Worm (Caenorhabditis elegans): ENCODE data around the gene clh-5.

The clh-5 gene

ce11 chrII:9113759-9114158, 15.4 kb upstream of the clh-5 start:
- TF ChIP-seq nhr-12 (tag; optimal IDR thresholded peaks at IDR 0.05) = no peak
- TF ChIP-seq ztf-11 (tag; optimal IDR thresholded peaks at IDR 0.05) = no peak
- no peak for TF ChIP-seq nhr-237 (tag; optimal IDR thresholded peaks at IDR 0.05)
- no peak for TF ChIP-seq lin-32 (GFP tag; optimal IDR thresholded peaks at IDR 0.05)
- TF ChIP-seq ceh-83 (GFP tag; optimal IDR thresholded peaks at IDR 0.05) = no peak
- no peak for TF ChIP-seq zip-8 (tag; optimal IDR thresholded peaks at IDR 0.05)
- TF ChIP-seq mep-1 (tag; optimal IDR thresholded peaks at IDR 0.05) = no peak
- TF ChIP-seq sptf-1 (tag; optimal IDR thresholded peaks at IDR 0.05) = no peak

- TF ChIP-seq cnd-1 (tag; optimal IDR thresholded peaks at IDR 0.05) = no peak
- peak; percentile 32 for TF ChIP-seq mls-2 (tag; optimal IDR thresholded peaks at IDR 0.05)
- no peak for TF ChIP-seq elt-3 (tag; optimal IDR thresholded peaks at IDR 0.05)
- TF ChIP-seq mep-1 (tag; optimal IDR thresholded peaks at IDR 0.05) = peak; percentile 19
- TF ChIP-seq drap-1 (GFP tag; optimal IDR thresholded peaks at IDR 0.05) = no peak
- no peak for TF ChIP-seq blmp-1 (tag; optimal IDR thresholded peaks at IDR 0.05)
- peak; percentile 76 for TF ChIP-seq ces-1 (GFP tag; optimal IDR thresholded peaks at IDR 0.05)
- TF ChIP-seq lin-32 (GFP tag; optimal IDR thresholded peaks at IDR 0.05) = no peak
- peak; percentile 89 for TF ChIP-seq unc-62 (GFP tag; optimal IDR thresholded peaks at IDR 0.05)
- TF ChIP-seq lin-13 (tag; optimal IDR thresholded peaks at IDR 0.05) = no peak
- TF ChIP-seq lsy-2 (tag; optimal IDR thresholded peaks at IDR 0.05) = peak; percentile 48
- TF ChIP-seq nhr-237 (tag; optimal IDR thresholded peaks at IDR 0.05) = peak; percentile 95
- TF ChIP-seq sem-2 (GFP tag; optimal IDR thresholded peaks at IDR 0.05) = no peak
- TF ChIP-seq nhr-76 (tag; optimal IDR thresholded peaks at IDR 0.05) = no peak
- no peak for TF ChIP-seq nhr-2 (tag; optimal IDR thresholded peaks at IDR 0.05)
- no peak for TF ChIP-seq M03D4.4 (tag; optimal IDR thresholded peaks at IDR 0.05)
- TF ChIP-seq unc-120 (tag; optimal IDR thresholded peaks at IDR 0.05; ENCODE audit: poor library complexity, severe bottlenecking) = peak; percentile 83
- peak; percentile 35 for TF ChIP-seq pha-4 (tag; optimal IDR thresholded peaks at IDR 0.05)
- no peak for TF ChIP-seq ham-2 (GFP tag; optimal IDR thresholded peaks at IDR 0.05)
- no peak for TF ChIP-seq elt-1 (tag; optimal IDR thresholded peaks at IDR 0.05; ENCODE audit: borderline replicate concordance, insufficient read depth)
Observed at ce11 chrII:9112851-9113250, 14.4 kb upstream of the clh-5 start, which contains the start of gene jun-1. Gene jun-1, plus strand, starts transcription at chrII:9113157.

ce11 chrII:9111471-9112016, 13.1 kb upstream of the clh-5 start:
- TF ChIP-seq lin-32 (GFP tag; optimal IDR thresholded peaks at IDR 0.05) (no peak), nhr-28 (tag; optimal IDR thresholded peaks at IDR 0.05) (no peak), bed-3 (GFP tag; optimal IDR thresholded peaks at IDR 0.05) (no peak), flh-1 (GFP tag; optimal IDR thresholded peaks at IDR 0.05) (no peak), ces-1 (GFP tag; optimal IDR thresholded peaks at IDR 0.05) (no peak), lsy-2 (tag; optimal IDR thresholded peaks at IDR 0.05) (no peak), unc-120 (tag; optimal IDR thresholded peaks at IDR 0.05; ENCODE audit: poor library complexity, severe bottlenecking) (no peak), ztf-11 (tag; optimal IDR thresholded peaks at IDR 0.05) (no peak), nhr-12 (tag; optimal IDR thresholded peaks at IDR 0.05) (no peak), unc-62 (GFP tag; optimal IDR thresholded peaks at IDR 0.05) (no peak), sem-2 (GFP tag; optimal IDR thresholded peaks at IDR 0.05) (no peak), pha-4 (tag; optimal IDR thresholded peaks at IDR 0.05) (no peak), mab-5 (tag; optimal IDR thresholded peaks at IDR 0.05) (no peak), ceh-83 (GFP tag; optimal IDR thresholded peaks at IDR 0.05) (no peak), elt-1 (tag; optimal IDR thresholded peaks at IDR 0.05; ENCODE audit: borderline replicate concordance, insufficient read depth) (no peak), lin-13 (tag; optimal IDR thresholded peaks at IDR 0.05) (no peak), cnd-1 (tag; optimal IDR thresholded peaks at IDR 0.05) (no peak)

ce11 chrII:9108905-9109551, 10.6 kb upstream of the clh-5 start, which contains the start of gene T24H10.4:
Gene T24H10.4, plus strand, starts transcription at chrII:9109534.
- TF ChIP-seq ces-1 (GFP tag; optimal IDR thresholded peaks at IDR 0.05) = peak; percentile 19
- TF ChIP-seq mep-1 (tag; optimal IDR thresholded peaks at IDR 0.05) = no peak
- no peak for TF ChIP-seq ztf-11 (tag; optimal IDR thresholded peaks at IDR 0.05)
- no peak for TF ChIP-seq zip-8 (tag; optimal IDR thresholded peaks at IDR 0.05)
- TF ChIP-seq nhr-76 (tag; optimal IDR thresholded peaks at IDR 0.05) = no peak

ce11 chrII:9108443-9108842, 10.0 kb upstream of the clh-5 start, which contains the start of gene dnj-23:
Gene dnj-23, minus strand, starts transcription at chrII:9108600.
- TF ChIP-seq ces-1 (GFP tag; optimal IDR thresholded peaks at IDR 0.05) = peak; percentile 6
- no peak for TF ChIP-seq mep-1 (tag; optimal IDR thresholded peaks at IDR 0.05)
